Fruit fly (Drosophila melanogaster) S2 (cell line): Measurements from ENCODE around the gene CG11357.

Experiments used
- CG8478 ChIP-seq: fragments of >200 bp; optimal IDR thresholded peaks from 2 replicates; lab custom pipeline; 2018
- CTCF ChIP-seq, 2 experiments: fragments of >200 bp; optimal IDR thresholded peaks; 2 replicates each; lab custom pipeline; 2018

- TF ChIP-seq CG8478 (lab: Kevin White, UChicago), result no peak
- no peak for TF ChIP-seq CTCF (optimal IDR thresholded peaks at IDR 0.05; lab: Kevin White, UChicago)
Observed at dm6 chr3L:4549341-4549740, 7.5 kb downstream of the CG11357 start.
